Fruit fly (Drosophila melanogaster) whole organism, embryonic: ENCODE measurements around the gene Cad89D.
A peak's percentile ranks its signal among the peaks of the same experiment; 100 is the strongest.

ENCODE experiments used
- B-H2 ChIP-seq: fragments of 200-800 bp; sonication (Bioruptor generic); optimal IDR thresholded peaks from 2 replicates; lab custom pipeline; 2018; ENCODE audit warnings: missing biosample characterization, mild to moderate bottlenecking, missing genetic modification characterization
- Bdp1 ChIP-seq: fragments of 200-800 bp; sonication (Bioruptor generic); optimal IDR thresholded peaks from 3 replicates; lab custom pipeline; 2016; ENCODE audit warnings: missing biosample characterization, missing genetic modification characterization
- Bgb ChIP-seq: fragments of 200-800 bp; sonication (Bioruptor generic); IDR thresholded peaks from 2 replicates; pipeline ENCODE4 v1.3.6; 2022; ENCODE audit warnings: missing biosample characterization, missing genetic modification characterization; ENCODE audit not compliant: partially characterized antibody
- CG1024 ChIP-seq: fragments of 200-800 bp; sonication (Bioruptor generic); IDR thresholded peaks from 2 replicates; pipeline ENCODE4 v1.3.6; 2022; ENCODE audit warnings: missing biosample characterization, missing genetic modification characterization
- CG10366 ChIP-seq: fragments of 200-800 bp; sonication (Bioruptor generic); IDR thresholded peaks from 2 replicates; pipeline ENCODE4 v1.3.6; 2022; ENCODE audit warnings: missing biosample characterization, missing genetic modification characterization
- CG11695 ChIP-seq: fragments of 200-800 bp; sonication (Bioruptor generic); IDR thresholded peaks from 3 replicates; pipeline ENCODE4 v1.3.6; 2022; ENCODE audit warnings: missing biosample characterization, missing genetic modification characterization
- CG12219 ChIP-seq: fragments of 200-800 bp; sonication (Bioruptor generic); optimal IDR thresholded peaks from 3 replicates; lab custom pipeline; 2018; ENCODE audit warnings: missing biosample characterization, mild to moderate bottlenecking, missing genetic modification characterization
- CG1233 ChIP-seq: fragments of 200-800 bp; sonication (Bioruptor generic); optimal IDR thresholded peaks from 4 replicates; lab custom pipeline; 2018; ENCODE audit warnings: missing biosample characterization, mild to moderate bottlenecking, missing genetic modification characterization
- CG14050 ChIP-seq: fragments of 200-800 bp; sonication (Bioruptor generic); IDR thresholded peaks from 3 replicates; pipeline ENCODE4 v1.3.6; 2022; ENCODE audit warnings: missing biosample characterization, missing genetic modification characterization
- CG18476 ChIP-seq: fragments of 200-800 bp; sonication (Bioruptor generic); optimal IDR thresholded peaks from 2 replicates; lab custom pipeline; 2016; ENCODE audit warnings: missing biosample characterization, mild to moderate bottlenecking, missing genetic modification characterization
- CG3281 ChIP-seq: fragments of 200-800 bp; sonication (Bioruptor generic); optimal IDR thresholded peaks from 3 replicates; lab custom pipeline; 2017; ENCODE audit warnings: missing biosample characterization, mild to moderate bottlenecking, missing genetic modification characterization
- CG42726 ChIP-seq: fragments of 200-800 bp; sonication (Bioruptor generic); IDR thresholded peaks from 2 replicates; pipeline ENCODE4 v1.3.6; 2022; ENCODE audit warnings: missing biosample characterization, missing genetic modification characterization; ENCODE audit not compliant: partially characterized antibody
- CG6272 ChIP-seq: fragments of 200-800 bp; sonication (Bioruptor generic); IDR thresholded peaks from 2 replicates; pipeline ENCODE4 v1.3.6; 2022; ENCODE audit warnings: missing biosample characterization, missing genetic modification characterization
- CG6854 ChIP-seq: fragments of 200-800 bp; sonication (Bioruptor generic); optimal IDR thresholded peaks from 3 replicates; lab custom pipeline; 2017; ENCODE audit warnings: missing biosample characterization, mild to moderate bottlenecking, missing genetic modification characterization
- CG7745 ChIP-seq: fragments of 200-800 bp; sonication (Bioruptor generic); optimal IDR thresholded peaks from 2 replicates; lab custom pipeline; 2018; ENCODE audit warnings: missing biosample characterization, mild to moderate bottlenecking, missing genetic modification characterization, moderate library complexity
- CG8281 ChIP-seq: fragments of 200-800 bp; sonication (Bioruptor generic); optimal IDR thresholded peaks from 2 replicates; lab custom pipeline; 2018; ENCODE audit warnings: missing biosample characterization, mild to moderate bottlenecking, missing genetic modification characterization, moderate library complexity
- CG8478 ChIP-seq: fragments of >200 bp; optimal IDR thresholded peaks from 2 replicates; lab custom pipeline; 2018
- CG9797 ChIP-seq: fragments of 200-800 bp; sonication (Bioruptor generic); optimal IDR thresholded peaks from 3 replicates; lab custom pipeline; 2018; ENCODE audit warnings: missing biosample characterization, mild to moderate bottlenecking, missing genetic modification characterization
- CG9876 ChIP-seq: fragments of 200-800 bp; sonication (Bioruptor generic); optimal IDR thresholded peaks from 2 replicates; lab custom pipeline; 2016; ENCODE audit warnings: missing biosample characterization, missing genetic modification characterization
- D ChIP-seq, 2 experiments: fragments of 200-800 bp in 1 of 2; fragments of >200 bp in 1 of 2; sonication (Bioruptor generic) in 1 of 2; optimal IDR thresholded peaks; 2 replicates in 1 of 2; 3 replicates in 1 of 2; lab custom pipeline; 2017; ENCODE audit warnings: mild to moderate bottlenecking in 1 of 2, missing biosample characterization in 1 of 2, missing genetic modification characterization in 1 of 2, missing genetic modification reagents in 1 of 2
- HHEX ChIP-seq: fragments of 200-800 bp; sonication (Bioruptor generic); optimal IDR thresholded peaks from 3 replicates; lab custom pipeline; 2017; ENCODE audit warnings: missing biosample characterization, mild to moderate bottlenecking, missing genetic modification characterization, missing genetic modification reagents
- HLH4C ChIP-seq: fragments of 200-800 bp; sonication (Bioruptor generic); IDR thresholded peaks from 3 replicates; pipeline ENCODE4 v1.3.6; 2022; ENCODE audit warnings: missing biosample characterization, missing genetic modification characterization; ENCODE audit not compliant: partially characterized antibody
- HLH54F ChIP-seq: fragments of 200-800 bp; sonication (Bioruptor generic); optimal IDR thresholded peaks from 3 replicates; lab custom pipeline; 2016; ENCODE audit warnings: missing biosample characterization, missing genetic modification characterization
- Meics ChIP-seq: fragments of 200-800 bp; sonication (Bioruptor generic); optimal IDR thresholded peaks from 2 replicates; lab custom pipeline; 2017; ENCODE audit warnings: missing biosample characterization, mild to moderate bottlenecking, missing genetic modification characterization
- Nf-YC ChIP-seq: fragments of 200-800 bp; optimal IDR thresholded peaks from 3 replicates; lab custom pipeline; 2019; ENCODE audit warnings: missing biosample characterization, mild to moderate bottlenecking, missing genetic modification characterization, moderate library complexity
- Ssrp ChIP-seq: fragments of 200-800 bp; sonication (Bioruptor generic); optimal IDR thresholded peaks from 2 replicates; lab custom pipeline; 2018; ENCODE audit warnings: missing biosample characterization, mild to moderate bottlenecking, missing genetic modification characterization, moderate library complexity
- Xrp1 ChIP-seq: fragments of 200-800 bp; sonication (Bioruptor generic); IDR thresholded peaks from 2 replicates; pipeline ENCODE4 v1.3.6; 2022; ENCODE audit warnings: missing biosample characterization, missing genetic modification characterization
- bcd ChIP-seq: fragments of 200-800 bp; sonication (Bioruptor generic); optimal IDR thresholded peaks from 2 replicates; lab custom pipeline; 2017; ENCODE audit warnings: missing biosample characterization, mild to moderate bottlenecking, missing genetic modification characterization
- cato ChIP-seq: fragments of 200-800 bp; sonication (Bioruptor generic); optimal IDR thresholded peaks from 2 replicates; lab custom pipeline; 2016; ENCODE audit warnings: missing biosample characterization, missing genetic modification characterization, borderline replicate concordance
- chinmo ChIP-seq: fragments of 200-800 bp; sonication (Bioruptor generic); IDR thresholded peaks from 4 replicates; pipeline ENCODE4 v1.3.6; 2022; ENCODE audit warnings: missing biosample characterization, missing genetic modification characterization; ENCODE audit not compliant: partially characterized antibody
- dimm ChIP-seq: fragments of 200-800 bp; sonication (Bioruptor generic); IDR thresholded peaks from 2 replicates; pipeline ENCODE4 v1.3.6; 2022; ENCODE audit warnings: missing biosample characterization, missing genetic modification characterization
- dysf ChIP-seq: fragments of 200-800 bp; sonication (Bioruptor generic); IDR thresholded peaks from 3 replicates; pipeline ENCODE4 v1.3.6; 2022; ENCODE audit warnings: missing biosample characterization, missing genetic modification characterization
- emc ChIP-seq: fragments of 200-800 bp; sonication (Bioruptor generic); optimal IDR thresholded peaks from 2 replicates; lab custom pipeline; 2016; ENCODE audit warnings: missing biosample characterization, missing genetic modification characterization
- eyg ChIP-seq: fragments of 200-800 bp; sonication (Bioruptor generic); optimal IDR thresholded peaks from 3 replicates; lab custom pipeline; 2016; ENCODE audit warnings: missing biosample characterization, missing genetic modification characterization
- gsb-n ChIP-seq: fragments of 200-800 bp; sonication (Bioruptor generic); optimal IDR thresholded peaks from 3 replicates; lab custom pipeline; 2018; ENCODE audit warnings: missing biosample characterization, mild to moderate bottlenecking, missing genetic modification characterization
- jing ChIP-seq: fragments of 200-800 bp; sonication (Bioruptor generic); optimal IDR thresholded peaks from 2 replicates; lab custom pipeline; 2018; ENCODE audit warnings: missing biosample characterization, mild to moderate bottlenecking, missing genetic modification characterization
- kay ChIP-seq: fragments of 200-800 bp; sonication (Bioruptor generic); optimal IDR thresholded peaks from 2 replicates; lab custom pipeline; 2016; ENCODE audit warnings: missing biosample characterization, missing genetic modification characterization
- mld ChIP-seq: fragments of 200-800 bp; sonication (Bioruptor generic); IDR thresholded peaks from 3 replicates; pipeline ENCODE4 v1.3.6; 2022; ENCODE audit warnings: missing biosample characterization, missing genetic modification characterization; ENCODE audit not compliant: partially characterized antibody
- pb ChIP-seq: fragments of 200-800 bp; sonication (Bioruptor generic); optimal IDR thresholded peaks from 3 replicates; lab custom pipeline; 2016; ENCODE audit warnings: missing biosample characterization, missing genetic modification characterization
- ranshi ChIP-seq: fragments of 200-800 bp; sonication (Bioruptor generic); IDR thresholded peaks from 2 replicates; pipeline ENCODE4 v1.3.6; 2022; ENCODE audit warnings: missing biosample characterization, missing genetic modification characterization
- ro ChIP-seq: fragments of 200-800 bp; sonication (Bioruptor generic); IDR thresholded peaks from 2 replicates; pipeline ENCODE4 v1.3.6; 2022; ENCODE audit warnings: missing biosample characterization, missing genetic modification characterization
- sens ChIP-seq: fragments of 200-800 bp; sonication (Bioruptor generic); peaks from one replicate; lab custom pipeline; 2016; ENCODE audit warnings: missing biosample characterization, missing genetic modification characterization
- sob ChIP-seq: fragments of 200-800 bp; sonication (Bioruptor generic); IDR thresholded peaks from 2 replicates; pipeline ENCODE4 v1.3.6; 2022; ENCODE audit warnings: missing biosample characterization, missing genetic modification characterization
- tap ChIP-seq: fragments of 200-800 bp; optimal IDR thresholded peaks from 3 replicates; lab custom pipeline; 2019; ENCODE audit warnings: missing biosample characterization, mild to moderate bottlenecking, missing genetic modification characterization, moderate library complexity
- tin ChIP-seq: fragments of 200-800 bp; sonication (Bioruptor generic); optimal IDR thresholded peaks from 3 replicates; lab custom pipeline; 2016; ENCODE audit warnings: missing biosample characterization, missing genetic modification characterization
- tio ChIP-seq: fragments of 200-800 bp; sonication (Bioruptor generic); optimal IDR thresholded peaks from 2 replicates; lab custom pipeline; 2017; ENCODE audit warnings: missing biosample characterization, missing genetic modification characterization, inconsistent platforms
- twi ChIP-seq: fragments of 200-800 bp; optimal IDR thresholded peaks from 2 replicates; lab custom pipeline; 2019; ENCODE audit warnings: missing biosample characterization, mild to moderate bottlenecking, missing genetic modification characterization, moderate library complexity
- vnd ChIP-seq: fragments of 200-800 bp; sonication (Bioruptor generic); IDR thresholded peaks from 3 replicates; pipeline ENCODE4 v1.3.6; 2022; ENCODE audit warnings: missing biosample characterization, missing genetic modification characterization; ENCODE audit not compliant: partially characterized antibody

Gene Cad89D

DNA sequence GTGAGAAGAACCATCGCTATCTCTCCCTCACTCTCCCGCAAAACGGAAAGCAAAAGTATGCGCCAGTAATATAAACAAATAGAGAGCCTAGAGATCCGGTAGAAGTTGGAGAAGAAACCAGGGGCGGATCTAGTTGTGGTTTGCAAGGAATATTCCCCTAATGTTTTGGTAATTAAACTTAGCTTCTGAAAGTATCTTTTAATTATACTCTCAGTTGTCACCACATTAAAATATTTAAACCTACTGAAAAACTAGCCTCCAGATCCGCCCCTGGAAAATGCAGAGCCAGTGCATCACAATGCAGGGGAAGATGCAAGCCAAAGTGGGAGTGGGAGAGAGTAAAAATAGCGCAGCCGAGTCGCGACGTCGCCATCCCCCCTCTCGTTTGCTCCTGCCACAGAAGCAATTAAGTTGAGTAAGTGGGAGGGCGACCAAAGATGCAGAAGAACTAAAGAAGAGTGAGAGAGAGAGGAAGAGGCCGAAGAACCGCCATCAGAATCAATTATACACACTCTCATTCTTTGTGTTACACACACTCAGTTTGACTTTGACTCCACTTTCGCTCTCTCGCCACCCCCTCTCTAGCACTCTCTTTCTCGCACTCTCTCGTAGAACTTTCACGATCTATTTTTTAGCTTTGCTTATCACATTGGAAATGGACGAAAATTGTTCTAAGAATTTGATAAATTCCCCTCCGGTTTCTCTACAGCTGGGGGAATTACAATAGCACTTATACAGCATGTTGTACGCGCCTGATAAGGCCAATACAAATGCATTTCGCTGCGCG is 45.8 kb downstream of the Cad89D start (continued):
- TF ChIP-seq Bgb (GFP tag; lab: Robert Waterston, UW) (peak; percentile 68), tap (tag; lab: Kevin White, UChicago) (peak; percentile 95), Ssrp (tag; lab: Kevin White, UChicago) (peak; percentile 97), HHEX (peak; percentile 90), CG1024 (GFP tag; lab: Robert Waterston, UW) (peak; percentile 94), ranshi (peak; percentile 95; the same call in 1 of the 2 replicates), emc (GFP tag; lab: Kevin White, UChicago) (peak; percentile 34), HLH4C (peak; percentile 67), cato (GFP tag; lab: Kevin White, UChicago) (peak; percentile 85), CG7745 (tag; lab: Kevin White, UChicago) (peak; percentile 75), dimm (GFP tag; lab: Robert Waterston, UW) (peak; percentile 86), dysf (peak; percentile 92), gsb-n (tag; lab: Kevin White, UChicago) (peak; percentile 93), eyg (peak; percentile 82), CG14050 (GFP tag; lab: Robert Waterston, UW) (peak; percentile 87), sob (GFP tag; lab: Robert Waterston, UW) (peak; percentile 91), CG12219 (GFP tag; lab: Kevin White, UChicago) (peak; percentile 87), B-H2 (GFP tag; lab: Kevin White, UChicago) (peak; percentile 58), D (optimal IDR thresholded peaks at IDR 0.05; lab: Kevin White, UChicago) (no peak), D (GFP tag; optimal IDR thresholded peaks at IDR 0.05; lab: Kevin White, UChicago) (peak; percentile 97), pb (peak; percentile 86), CG1233 (GFP tag; lab: Kevin White, UChicago) (peak; percentile 90), HLH54F (GFP tag; lab: Kevin White, UChicago) (peak; percentile 78), ro (GFP tag; lab: Robert Waterston, UW) (peak; percentile 86), CG9797 (peak; percentile 44), CG8281 (tag; lab: Kevin White, UChicago) (peak; percentile 82), Nf-YC (peak; percentile 70), tio (GFP tag; lab: Kevin White, UChicago) (no peak), kay (GFP tag; lab: Kevin White, UChicago) (peak; percentile 87), CG42726 (peak; percentile 60), twi (tag; lab: Kevin White, UChicago) (peak; percentile 93), CG3281 (GFP tag; lab: Kevin White, UChicago) (peak; percentile 67), CG18476 (GFP tag; lab: Kevin White, UChicago) (peak; percentile 85), vnd (peak; percentile 12; the same call in 1 of the 3 replicates), jing (GFP tag; lab: Kevin White, UChicago) (peak; percentile 93), CG11695 (GFP tag; lab: Robert Waterston, UW) (peak; percentile 79), CG8478 (lab: Kevin White, UChicago) (no peak), CG10366 (peak; percentile 92), CG6272 (GFP tag; lab: Robert Waterston, UW) (peak; percentile 91), CG9876 (GFP tag; lab: Kevin White, UChicago) (peak; percentile 76), Xrp1 (peak; percentile 98), CG6854 (GFP tag; lab: Kevin White, UChicago) (peak; percentile 47), mld (GFP tag; lab: Robert Waterston, UW) (no peak), sens (GFP tag; lab: Kevin White, UChicago) (peak; percentile 99), chinmo (GFP tag; lab: Robert Waterston, UW) (0 out of 4 replicates have a peak, but pooled peaks have one; percentile 44), Bdp1 (GFP tag; lab: Kevin White, UChicago) (peak; percentile 73), bcd (GFP tag; lab: Kevin White, UChicago) (peak; percentile 85), tin (GFP tag; lab: Kevin White, UChicago) (peak; percentile 96), Meics (peak; percentile 76)
